Fruit fly (Drosophila melanogaster): ENCODE data around the gene CG17777.

The CG17777 gene

DNA sequence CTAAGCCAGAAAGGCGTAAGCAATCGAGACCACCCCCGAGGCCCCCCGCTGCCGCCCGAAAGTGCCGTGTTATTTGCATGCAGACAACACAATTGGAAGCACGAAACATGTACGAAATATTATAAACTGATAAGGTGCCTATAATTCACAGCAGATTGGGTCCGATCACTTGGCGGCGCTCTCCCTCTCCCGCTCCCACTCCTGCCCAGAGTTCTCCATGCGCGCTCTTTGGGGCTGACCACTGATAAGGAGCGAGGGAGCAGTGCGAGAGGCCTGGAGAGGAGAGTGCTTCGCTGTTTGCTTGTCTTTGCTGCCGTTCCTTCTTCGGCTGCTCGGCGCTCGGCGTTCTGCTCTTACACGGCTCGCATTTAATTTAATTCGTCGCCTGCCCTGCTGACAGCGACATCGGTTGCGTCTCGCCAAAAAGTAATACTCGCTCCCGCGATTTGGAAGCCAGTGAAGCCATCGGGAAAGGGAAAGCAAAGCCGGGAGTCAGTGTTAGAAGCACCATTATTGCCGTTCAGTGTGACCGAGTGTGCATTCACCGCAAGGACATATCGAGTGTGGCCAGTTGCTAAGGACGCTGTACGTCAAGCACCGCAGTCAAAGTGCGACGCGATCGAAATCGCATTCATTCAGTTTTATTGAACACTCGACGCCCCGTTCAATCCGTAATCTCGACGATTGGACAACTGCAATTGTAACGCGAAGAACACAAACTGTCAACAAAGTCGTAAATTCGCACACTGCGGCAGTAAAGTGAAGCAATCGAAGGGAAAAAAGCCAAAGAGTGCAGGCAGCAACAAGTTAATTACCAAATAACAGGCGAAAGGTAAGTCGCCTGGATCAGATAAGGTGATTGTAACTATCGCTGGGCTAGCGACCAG lies 7.8 kb downstream of the CG17777 start:
- TF ChIP-seq CG11617 (GFP tag; optimal IDR thresholded peaks at IDR 0.05): no peak
- TF ChIP-seq CG1620 (GFP tag; optimal IDR thresholded peaks at IDR 0.05): peak; percentile 13
- peak; percentile 34 for TF ChIP-seq Mnt (GFP tag; optimal IDR thresholded peaks at IDR 0.05)
- peak; percentile 92 for TF ChIP-seq pad (GFP tag; optimal IDR thresholded peaks at IDR 0.05)
- peak; percentile 46 for TF ChIP-seq tj (GFP tag; optimal IDR thresholded peaks at IDR 0.05)
- TF ChIP-seq ovo (GFP tag; optimal IDR thresholded peaks at IDR 0.05): peak; percentile 37
- TF ChIP-seq CG14711 (tag; optimal IDR thresholded peaks at IDR 0.05): no peak
- TF ChIP-seq cic (GFP tag; optimal IDR thresholded peaks at IDR 0.05): peak; percentile 81
- no peak for TF ChIP-seq Clk (GFP tag; optimal IDR thresholded peaks at IDR 0.05)

- TF ChIP-seq ovo (GFP tag; optimal IDR thresholded peaks at IDR 0.05) (no peak), CG33017 (tag; optimal IDR thresholded peaks at IDR 0.05) (no peak), toe (GFP tag; optimal IDR thresholded peaks at IDR 0.05) (no peak), pad (GFP tag; optimal IDR thresholded peaks at IDR 0.05) (peak; percentile 27), CG14711 (tag; optimal IDR thresholded peaks at IDR 0.05) (peak; percentile 71), tj (GFP tag; optimal IDR thresholded peaks at IDR 0.05) (peak; percentile 90), Mnt (GFP tag; optimal IDR thresholded peaks at IDR 0.05) (no peak), CG7045 (GFP tag; optimal IDR thresholded peaks at IDR 0.05) (no peak), Crg-1 (GFP tag; optimal IDR thresholded peaks at IDR 0.05) (no peak), CG5204 (GFP tag; optimal IDR thresholded peaks at IDR 0.05) (no peak), cnc (optimal IDR thresholded peaks at IDR 0.05) (no peak), kay (GFP tag; ENCODE audit: borderline replicate concordance) (no peak), CG7101 (tag; optimal IDR thresholded peaks at IDR 0.05) (peak; percentile 71), Clk (GFP tag; optimal IDR thresholded peaks at IDR 0.05) (no peak), CG11617 (GFP tag; optimal IDR thresholded peaks at IDR 0.05) (peak; percentile 25), Hr96 (GFP tag; optimal IDR thresholded peaks at IDR 0.05) (peak; percentile 41), CG1620 (GFP tag; optimal IDR thresholded peaks at IDR 0.05) (no peak), bab1 (GFP tag; optimal IDR thresholded peaks at IDR 0.05) (peak; percentile 90), CG12768 (GFP tag; optimal IDR thresholded peaks at IDR 0.05) (no peak), cic (GFP tag; optimal IDR thresholded peaks at IDR 0.05) (no peak)
These were observed 9.6 kb downstream of the CG17777 start for dm6 chrX:2196086-2196732.

- TF ChIP-seq CG5204 (GFP tag; optimal IDR thresholded peaks at IDR 0.05): no peak
- TF ChIP-seq toe (GFP tag; optimal IDR thresholded peaks at IDR 0.05): no peak
- no peak for TF ChIP-seq CG1620 (GFP tag; optimal IDR thresholded peaks at IDR 0.05)
- TF ChIP-seq Mnt (GFP tag; optimal IDR thresholded peaks at IDR 0.05): no peak
- TF ChIP-seq Crg-1 (GFP tag; optimal IDR thresholded peaks at IDR 0.05): no peak
- no peak for TF ChIP-seq bab1 (GFP tag; optimal IDR thresholded peaks at IDR 0.05)
- no peak for TF ChIP-seq cic (GFP tag; optimal IDR thresholded peaks at IDR 0.05)
- no peak for TF ChIP-seq CG33017 (tag; optimal IDR thresholded peaks at IDR 0.05)
- no peak for TF ChIP-seq ovo (GFP tag; optimal IDR thresholded peaks at IDR 0.05)
- TF ChIP-seq cnc (optimal IDR thresholded peaks at IDR 0.05): no peak
- TF ChIP-seq CG7045 (GFP tag; optimal IDR thresholded peaks at IDR 0.05): no peak
- TF ChIP-seq tj (GFP tag; optimal IDR thresholded peaks at IDR 0.05): no peak
- TF ChIP-seq pad (GFP tag; optimal IDR thresholded peaks at IDR 0.05): no peak
- TF ChIP-seq Clk (GFP tag; optimal IDR thresholded peaks at IDR 0.05): no peak
- no peak for TF ChIP-seq CG14711 (tag; optimal IDR thresholded peaks at IDR 0.05)
- no peak for TF ChIP-seq Hr96 (GFP tag; optimal IDR thresholded peaks at IDR 0.05)
- TF ChIP-seq kay (GFP tag; ENCODE audit: borderline replicate concordance): no peak
- TF ChIP-seq CG11617 (GFP tag; optimal IDR thresholded peaks at IDR 0.05): no peak
- no peak for TF ChIP-seq CG7101 (tag; optimal IDR thresholded peaks at IDR 0.05)
- no peak for TF ChIP-seq CG12768 (GFP tag; optimal IDR thresholded peaks at IDR 0.05)
These were observed 11.0 kb downstream of the CG17777 start for dm6 chrX:2197414-2198271.

DNA sequence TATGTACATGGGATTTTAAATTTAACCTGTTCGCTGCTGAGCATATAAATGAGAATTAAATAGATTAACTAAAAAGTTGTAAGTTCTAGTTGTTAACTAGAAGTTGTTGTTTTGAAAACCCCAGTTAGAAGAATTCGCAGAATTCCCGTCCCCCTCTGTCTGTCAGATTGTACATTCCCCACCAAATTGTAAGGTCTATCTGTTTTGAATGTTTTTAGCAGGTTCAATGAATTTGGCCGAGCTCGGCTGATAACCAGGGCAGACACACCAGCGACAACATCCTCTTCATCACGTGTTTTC lies 11.6 kb downstream of the CG17777 start:
- TF ChIP-seq cic (GFP tag; optimal IDR thresholded peaks at IDR 0.05): no peak
- TF ChIP-seq toe (GFP tag; optimal IDR thresholded peaks at IDR 0.05): no peak
- TF ChIP-seq Hr96 (GFP tag; optimal IDR thresholded peaks at IDR 0.05): no peak
- no peak for TF ChIP-seq Clk (GFP tag; optimal IDR thresholded peaks at IDR 0.05)
- TF ChIP-seq Mnt (GFP tag; optimal IDR thresholded peaks at IDR 0.05): no peak
- no peak for TF ChIP-seq cnc (optimal IDR thresholded peaks at IDR 0.05)
- no peak for TF ChIP-seq CG14711 (tag; optimal IDR thresholded peaks at IDR 0.05)
- TF ChIP-seq bab1 (GFP tag; optimal IDR thresholded peaks at IDR 0.05): no peak

DNA sequence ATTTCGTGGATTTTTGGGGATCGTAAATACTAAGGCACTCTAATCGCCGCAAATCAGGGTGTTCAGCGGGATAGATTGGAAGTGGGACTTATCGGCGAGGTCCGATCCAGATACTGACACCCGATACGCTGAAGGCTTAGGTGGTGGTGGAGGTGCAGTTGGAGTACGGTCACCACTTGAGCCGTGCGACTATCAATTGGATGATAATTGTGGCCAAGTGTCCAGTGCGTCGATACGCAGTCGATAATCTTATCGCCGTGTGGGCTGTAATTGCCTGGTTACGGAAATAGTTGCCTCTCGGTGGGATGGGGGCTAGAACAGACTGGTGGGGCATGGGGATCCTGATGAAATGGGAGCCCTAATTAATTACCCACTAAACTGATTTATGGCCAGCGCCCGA lies 12.6 kb downstream of the CG17777 start:
- TF ChIP-seq Mnt (GFP tag; optimal IDR thresholded peaks at IDR 0.05): peak; percentile 14
- TF ChIP-seq cic (GFP tag; optimal IDR thresholded peaks at IDR 0.05): peak; percentile 53
- TF ChIP-seq pad (GFP tag; optimal IDR thresholded peaks at IDR 0.05): peak; percentile 10
- no peak for TF ChIP-seq bab1 (GFP tag; optimal IDR thresholded peaks at IDR 0.05)
- TF ChIP-seq Hr96 (GFP tag; optimal IDR thresholded peaks at IDR 0.05): no peak
- peak; percentile 6 for TF ChIP-seq CG12768 (GFP tag; optimal IDR thresholded peaks at IDR 0.05)
